ENCODE assay signal across 3 fruit fly cellular contexts in genomic region chr3L:6816230-6816629, dm6.
TF ChIP-seq lines count a peak whose summit lies in the region.

No protein-coding gene starts in this region.

- no peak for TF ChIP-seq CTCF in whole organism, embryonic (GFP tag; optimal IDR thresholded peaks at IDR 0.05; lab: Kevin White, UChicago)

TF ChIP-seq in whole organism, embryonic, 481 proteins besides CTCF, POLR2A, EP300 and RAD21 (continues in another document):
- TF ChIP-seq CG8281 (tag; optimal IDR thresholded peaks at IDR 0.05; lab: Kevin White, UChicago), result peak; percentile 37
- TF ChIP-seq Pdp1 (GFP tag; optimal IDR thresholded peaks at IDR 0.05; lab: Kevin White, UChicago), result peak; percentile 51 to 53
- TF ChIP-seq Bgb (GFP tag; IDR thresholded peaks at IDR 0.05; lab: Robert Waterston, UW; ENCODE audit: partially characterized antibody), result no peak
- no peak for TF ChIP-seq kah (GFP tag; optimal IDR thresholded peaks at IDR 0.05; lab: Kevin White, UChicago)
- TF ChIP-seq abd-A (tag; optimal IDR thresholded peaks at IDR 0.05; lab: Kevin White, UChicago), result no peak
- TF ChIP-seq CG10654 (GFP tag; optimal IDR thresholded peaks at IDR 0.05; lab: Kevin White, UChicago), result no peak
- peak; percentile 64; the same call in 1 of the 2 replicates for TF ChIP-seq Doc2 (GFP tag; IDR thresholded peaks at IDR 0.05; lab: Robert Waterston, UW)
- peak; percentile 89 for TF ChIP-seq CG14014 (GFP tag; IDR thresholded peaks at IDR 0.05; lab: Robert Waterston, UW)
- no peak for TF ChIP-seq CG8290 (GFP tag; optimal IDR thresholded peaks at IDR 0.05; lab: Kevin White, UChicago)
- peak in 1 of 2 experiments; percentile 59 for TF ChIP-seq CG8290 (tag; optimal IDR thresholded peaks at IDR 0.05; lab: Kevin White, UChicago)
- TF ChIP-seq CG6813 (GFP tag; optimal IDR thresholded peaks at IDR 0.05; lab: Kevin White, UChicago), result no peak
- peak; percentile 62 for TF ChIP-seq bowl (GFP tag; IDR thresholded peaks at IDR 0.05; lab: Robert Waterston, UW)
- no peak for TF ChIP-seq prd (optimal IDR thresholded peaks at IDR 0.05; lab: Kevin White, UChicago)
- TF ChIP-seq prd (GFP tag; IDR thresholded peaks at IDR 0.05; lab: Robert Waterston, UW), result peak; percentile 85
- TF ChIP-seq Hand (GFP tag; optimal IDR thresholded peaks at IDR 0.05; lab: Kevin White, UChicago), result no peak
- peak; percentile 53 for TF ChIP-seq peb (GFP tag; IDR thresholded peaks at IDR 0.05; lab: Robert Waterston, UW)
- no peak for TF ChIP-seq phol (tag; optimal IDR thresholded peaks at IDR 0.05; lab: Kevin White, UChicago)
- TF ChIP-seq Fer1 (GFP tag; optimal IDR thresholded peaks at IDR 0.05; lab: Kevin White, UChicago), result no peak
- no peak for TF ChIP-seq sens-2 (GFP tag; IDR thresholded peaks at IDR 0.05; lab: Robert Waterston, UW)
- no peak for TF ChIP-seq Lpt (GFP tag; optimal IDR thresholded peaks at IDR 0.05; lab: Kevin White, UChicago)
- peak; percentile 8 for TF ChIP-seq CG4820 (GFP tag; optimal IDR thresholded peaks at IDR 0.05; lab: Kevin White, UChicago)
- peak; percentile 15 for TF ChIP-seq CG33213 (GFP tag; optimal IDR thresholded peaks at IDR 0.05; lab: Kevin White, UChicago)
- TF ChIP-seq sr (GFP tag; IDR thresholded peaks at IDR 0.05; lab: Robert Waterston, UW), result no peak
- TF ChIP-seq trh (GFP tag; optimal IDR thresholded peaks at IDR 0.05; lab: Kevin White, UChicago), result no peak
- TF ChIP-seq CG4282 (GFP tag; optimal IDR thresholded peaks at IDR 0.05; lab: Kevin White, UChicago), result no peak
- peak; percentile 47 for TF ChIP-seq CG1603 (tag; optimal IDR thresholded peaks at IDR 0.05; lab: Kevin White, UChicago)
- no peak for TF ChIP-seq CG1647 (GFP tag; optimal IDR thresholded peaks at IDR 0.05; lab: Kevin White, UChicago)
- peak; percentile 55 for TF ChIP-seq NFAT (GFP tag; IDR thresholded peaks at IDR 0.05; lab: Robert Waterston, UW)
- TF ChIP-seq CG12744 (GFP tag; optimal IDR thresholded peaks at IDR 0.05; lab: Kevin White, UChicago), result peak; percentile 24
- peak; percentile 63; the same call in 1 of the 2 replicates for TF ChIP-seq wdn (GFP tag; IDR thresholded peaks at IDR 0.05; lab: Robert Waterston, UW)
- peak; percentile 81 for TF ChIP-seq CG11093 (GFP tag; IDR thresholded peaks at IDR 0.05; lab: Robert Waterston, UW)

TF ChIP-seq in whole organism, prepupa, 60 proteins besides CTCF, POLR2A, EP300 and RAD21:
- TF ChIP-seq eg (GFP tag; IDR thresholded peaks at IDR 0.05; lab: Robert Waterston, UW), result no peak; the same call in 2 of the 3 replicates
- TF ChIP-seq Eip78C (GFP tag; lab: Kevin White, UChicago), result peak; percentile 23
- TF ChIP-seq acj6 (GFP tag; optimal IDR thresholded peaks at IDR 0.05; lab: Kevin White, UChicago), result no peak
- peak; percentile 64 for TF ChIP-seq svp (GFP tag; lab: Kevin White, UChicago)
- no peak for TF ChIP-seq CG3919 (GFP tag; optimal IDR thresholded peaks at IDR 0.05; lab: Kevin White, UChicago)
- TF ChIP-seq achi (GFP tag; optimal IDR thresholded peaks at IDR 0.05; lab: Kevin White, UChicago), result no peak
- peak; percentile 24 for TF ChIP-seq Hr39 (GFP tag; optimal IDR thresholded peaks at IDR 0.05; lab: Kevin White, UChicago)
- no peak for TF ChIP-seq Hr4 (GFP tag; optimal IDR thresholded peaks at IDR 0.05; lab: Kevin White, UChicago)
- TF ChIP-seq Met (GFP tag; optimal IDR thresholded peaks at IDR 0.05; lab: Kevin White, UChicago), result peak; percentile 3

TF ChIP-seq in whole organism, wandering third instar larva, 38 proteins besides CTCF, POLR2A, EP300 and RAD21:
- no peak for TF ChIP-seq dmrt93B (GFP tag; optimal IDR thresholded peaks at IDR 0.05; lab: Kevin White, UChicago)
- peak; percentile 45 for TF ChIP-seq ey (GFP tag; optimal IDR thresholded peaks at IDR 0.05; lab: Kevin White, UChicago)
- peak; percentile 56 for TF ChIP-seq sv (GFP tag; optimal IDR thresholded peaks at IDR 0.05; lab: Kevin White, UChicago)
- no peak for TF ChIP-seq psq (GFP tag; optimal IDR thresholded peaks at IDR 0.05; lab: Kevin White, UChicago)
- peak; percentile 15 for TF ChIP-seq Hnf4 (GFP tag; optimal IDR thresholded peaks at IDR 0.05; lab: Kevin White, UChicago)
- TF ChIP-seq fru (GFP tag; optimal IDR thresholded peaks at IDR 0.05; lab: Kevin White, UChicago), result peak; percentile 6
- peak; percentile 45 for TF ChIP-seq rgr (GFP tag; optimal IDR thresholded peaks at IDR 0.05; lab: Kevin White, UChicago)
- peak; percentile 41 for TF ChIP-seq HLH106 (tag; optimal IDR thresholded peaks at IDR 0.05; lab: Kevin White, UChicago)
- TF ChIP-seq OdsH (GFP tag; optimal IDR thresholded peaks at IDR 0.05; lab: Kevin White, UChicago), result peak; percentile 29
- peak; percentile 30 for TF ChIP-seq h (GFP tag; optimal IDR thresholded peaks at IDR 0.05; lab: Kevin White, UChicago)
TF ChIP-seq in whole organism, wandering third instar larva: peak in this region for 8.

Comparison
In these comparisons a context has a peak if more than half of its experiments do, and no peak if none do; other contexts are left out.
1. Of the 7 proteins assayed by ChIP-seq in both whole organism, embryonic and whole organism, prepupa: peak only in whole organism, embryonic: Blimp-1, Gug and Sox102F; only in whole organism, prepupa: Hr39; in both: none; in neither: 3.